Fruit fly (Drosophila melanogaster): ENCODE results near the gene CG4822.
A peak's percentile ranks its signal among the peaks of the same experiment; 100 is the strongest.

Gene CG4822

DNA sequence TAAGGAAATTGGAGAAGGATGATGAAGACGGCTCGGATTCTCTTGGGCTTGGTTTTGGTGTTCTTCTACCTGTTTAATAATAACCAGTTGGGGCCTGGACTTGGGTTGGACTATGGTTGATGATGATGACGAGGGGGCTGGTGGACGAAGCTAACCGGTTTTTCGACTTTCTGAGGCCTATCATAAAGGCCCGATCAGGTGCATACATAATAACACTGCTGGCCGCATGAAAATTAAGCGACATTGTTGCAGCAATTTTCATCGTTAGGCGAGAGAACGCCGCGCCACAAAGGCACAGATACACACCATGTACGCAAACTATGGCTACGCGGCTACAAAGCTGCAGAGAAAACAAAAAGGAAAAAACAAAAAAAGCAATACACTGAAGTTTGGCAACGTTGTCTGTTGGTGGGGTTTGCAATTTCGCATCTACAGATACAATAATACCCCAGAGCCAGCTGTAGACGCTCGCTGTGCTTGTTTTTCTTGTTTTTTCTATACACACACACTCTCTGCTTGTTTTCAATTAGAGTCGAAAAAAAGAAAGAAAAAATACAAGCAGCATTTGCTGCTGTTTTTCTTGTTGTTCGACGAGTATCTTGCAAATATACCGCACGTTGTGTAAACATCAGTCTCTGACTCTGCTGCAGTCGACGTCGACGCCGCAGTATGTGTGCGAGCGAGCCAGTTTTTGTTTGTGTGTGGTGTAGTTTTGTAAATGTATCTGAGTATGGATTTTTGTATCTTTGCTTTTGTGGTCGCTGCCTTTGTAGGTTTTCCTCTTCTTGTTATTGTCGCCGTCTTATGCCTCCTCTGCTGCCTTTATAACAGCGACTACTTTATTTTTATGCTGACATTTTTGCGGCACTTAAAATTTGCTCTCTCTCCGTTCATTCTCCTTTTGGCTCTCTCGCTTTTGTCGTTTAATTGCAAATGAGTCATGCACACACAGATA, 44.8 kb upstream of the CG4822 start (continued):
- TF ChIP-seq pan (optimal IDR thresholded peaks at IDR 0.05) (no peak), pan (GFP tag; optimal IDR thresholded peaks at IDR 0.05 in 1 of 2, IDR thresholded peaks at IDR 0.05 in 1 of 2) (no peak), Side (GFP tag; optimal IDR thresholded peaks at IDR 0.05) (peak; percentile 87), Bteb2 (GFP tag; optimal IDR thresholded peaks at IDR 0.05) (peak; percentile 34), CG34422 (GFP tag; IDR thresholded peaks at IDR 0.05) (no peak), Chrac-16 (GFP tag; optimal IDR thresholded peaks at IDR 0.05) (no peak), NC2β (GFP tag; optimal IDR thresholded peaks at IDR 0.05) (peak; percentile 60), CG31441 (GFP tag; IDR thresholded peaks at IDR 0.05) (no peak), CG7987 (GFP tag; optimal IDR thresholded peaks at IDR 0.05) (peak; percentile 92), HLH3B (GFP tag; IDR thresholded peaks at IDR 0.05) (no peak), dmrt11E (tag; optimal IDR thresholded peaks at IDR 0.05) (peak; percentile 46), sqz (GFP tag; optimal IDR thresholded peaks at IDR 0.05) (peak; percentile 99), tna (GFP tag; IDR thresholded peaks at IDR 0.05; ENCODE audit: partially characterized antibody) (no peak), CG43689 (GFP tag; IDR thresholded peaks at IDR 0.05) (no peak), Xbp1 (GFP tag; optimal IDR thresholded peaks at IDR 0.05) (no peak), knrl (GFP tag; IDR thresholded peaks at IDR 0.05; ENCODE audit: partially characterized antibody) (no peak), CG33557 (GFP tag; optimal IDR thresholded peaks at IDR 0.05) (peak; percentile 56), CG8765 (GFP tag; IDR thresholded peaks at IDR 0.05) (no peak), emc (GFP tag; optimal IDR thresholded peaks at IDR 0.05) (no peak), Eip74EF (GFP tag; optimal IDR thresholded peaks at IDR 0.05) (peak in 1 of 2 experiments; percentile 61), gem (tag; optimal IDR thresholded peaks at IDR 0.05) (peak; percentile 75), CG34376 (GFP tag; optimal IDR thresholded peaks at IDR 0.05) (peak; percentile 97), crp (GFP tag; optimal IDR thresholded peaks at IDR 0.05) (peak in 1 of 2 experiments; percentile 47), HmgZ (tag; optimal IDR thresholded peaks at IDR 0.05) (peak; percentile 89), CG16863 (GFP tag; optimal IDR thresholded peaks at IDR 0.05) (peak; percentile 68), mirr (GFP tag; optimal IDR thresholded peaks at IDR 0.05) (peak; percentile 98), CG17612 (GFP tag; IDR thresholded peaks at IDR 0.05) (no peak), abd-A (tag; optimal IDR thresholded peaks at IDR 0.05) (peak; percentile 98), CG14014 (GFP tag; IDR thresholded peaks at IDR 0.05) (no peak), nom (GFP tag; optimal IDR thresholded peaks at IDR 0.05) (peak; percentile 98), Awh (GFP tag; IDR thresholded peaks at IDR 0.05) (no peak), D (optimal IDR thresholded peaks at IDR 0.05) (no peak), D (GFP tag; optimal IDR thresholded peaks at IDR 0.05) (peak; percentile 61), CG7928 (GFP tag; optimal IDR thresholded peaks at IDR 0.05) (no peak), CG1832 (GFP tag; optimal IDR thresholded peaks at IDR 0.05) (no peak), CG4617 (GFP tag; optimal IDR thresholded peaks at IDR 0.05; ENCODE audit: borderline replicate concordance) (no peak), ac (GFP tag; optimal IDR thresholded peaks at IDR 0.05) (no peak), CG7271 (tag; optimal IDR thresholded peaks at IDR 0.05) (peak; percentile 43), peb (GFP tag; IDR thresholded peaks at IDR 0.05) (no peak), CG17912 (GFP tag; optimal IDR thresholded peaks at IDR 0.05) (peak; percentile 85), CG15514 (GFP tag; optimal IDR thresholded peaks at IDR 0.05) (peak; percentile 79), Hand (GFP tag; optimal IDR thresholded peaks at IDR 0.05) (peak; percentile 85), Dbx (GFP tag; IDR thresholded peaks at IDR 0.05) (no peak), NC2α (GFP tag; optimal IDR thresholded peaks at IDR 0.05) (peak; percentile 41), psq (GFP tag; optimal IDR thresholded peaks at IDR 0.05) (peak; percentile 21), CG13123 (GFP tag; optimal IDR thresholded peaks at IDR 0.05) (peak; percentile 51), NfI (GFP tag; optimal IDR thresholded peaks at IDR 0.05) (peak; percentile 68), gcm2 (GFP tag; optimal IDR thresholded peaks at IDR 0.05) (peak; percentile 68)

All from whole organism, embryonic.